Worm (Caenorhabditis elegans) whole organism, L1 larva: Measurements from ENCODE around the gene fbf-1.

Experiments
- C04F5.9 ChIP-seq: sonication (generic microtip); optimal IDR thresholded peaks from 2 replicates; lab custom pipeline; 2016; ENCODE audit warnings: missing genetic modification characterization, missing compliant biosample characterization
- C16A3.4 ChIP-seq: fragments of 150-350 bp; optimal IDR thresholded peaks from 2 replicates; lab custom pipeline; 2014; ENCODE audit warnings: missing biosample characterization, missing genetic modification characterization
- C34B4.2 ChIP-seq: sonication (generic microtip); optimal IDR thresholded peaks from 2 replicates; lab custom pipeline; 2017; ENCODE audit warnings: mild to moderate bottlenecking, missing genetic modification characterization, missing compliant biosample characterization
- Y116A8C.19 ChIP-seq: sonication (generic microtip); optimal IDR thresholded peaks from 2 replicates; lab custom pipeline; 2016; ENCODE audit warnings: missing compliant biosample characterization, missing genetic modification characterization, borderline replicate concordance
- aha-1 ChIP-seq: fragments of 150-350 bp; optimal IDR thresholded peaks from 2 replicates; lab custom pipeline; 2014; ENCODE audit warnings: missing biosample characterization, missing genetic modification characterization
- ceh-82 ChIP-seq, 3 experiments: fragments of 150-350 bp in 1 of 3; sonication (generic microtip) in 2 of 3; optimal IDR thresholded peaks; 2 replicates each; lab custom pipeline; 2014 to 2017; ENCODE audit warnings: missing biosample characterization in 3 of 3, missing genetic modification characterization in 3 of 3
- ceh-90 ChIP-seq: sonication (generic microtip); optimal IDR thresholded peaks from 2 replicates; lab custom pipeline; 2016; ENCODE audit warnings: missing genetic modification characterization, missing compliant biosample characterization
- dpl-1 ChIP-seq, 3 experiments: fragments of 150-350 bp in 2 of 3; sonication (generic microtip) in 1 of 3; optimal IDR thresholded peaks; 2 replicates each; lab custom pipeline; 2014 to 2017; ENCODE audit warnings: missing biosample characterization in 3 of 3, missing genetic modification characterization in 3 of 3, missing genetic modification reagents in 3 of 3
- dsc-1 ChIP-seq: sonication (generic microtip); optimal IDR thresholded peaks from 2 replicates; lab custom pipeline; 2016; ENCODE audit warnings: mild to moderate bottlenecking, missing genetic modification characterization, missing compliant biosample characterization
- efl-3 ChIP-seq: fragments of 200-800 bp; sonication (Bioruptor generic); optimal IDR thresholded peaks from 2 replicates; lab custom pipeline; 2018; ENCODE audit warnings: mild to moderate bottlenecking, missing genetic modification characterization, missing compliant biosample characterization
- egl-13 ChIP-seq: sonication (generic microtip); optimal IDR thresholded peaks from 2 replicates; lab custom pipeline; 2016; ENCODE audit warnings: missing genotype, missing genetic modification reagents, missing genetic modification characterization, missing compliant biosample characterization
- elt-2 ChIP-seq: sonication (generic microtip); optimal IDR thresholded peaks from 2 replicates; lab custom pipeline; 2016; ENCODE audit warnings: missing genetic modification characterization, mild to moderate bottlenecking, inconsistent platforms, missing compliant biosample characterization, missing genetic modification reagents
- elt-3 ChIP-seq, 6 experiments: fragments of 150-350 bp in 1 of 6; sonication (generic microtip); optimal IDR thresholded peaks; 2 replicates each; lab custom pipeline; 2017 to 2018; ENCODE audit warnings: missing biosample characterization in 6 of 6, missing genetic modification characterization in 6 of 6, inconsistent platforms in 1 of 6
- ets-5 ChIP-seq: fragments of 200-800 bp; sonication (Bioruptor generic); IDR thresholded peaks from 2 replicates; pipeline ENCODE4 v1.3.6; 2022; ENCODE audit warnings: missing genetic modification characterization, missing compliant biosample characterization
- fkh-10 ChIP-seq: sonication (generic microtip); optimal IDR thresholded peaks from 2 replicates; lab custom pipeline; 2017; ENCODE audit warnings: missing biosample characterization, missing genetic modification reagents, missing genetic modification characterization
- fkh-4 ChIP-seq: sonication (generic microtip); optimal IDR thresholded peaks from 2 replicates; lab custom pipeline; 2016; ENCODE audit warnings: missing compliant biosample characterization, missing genetic modification characterization, borderline replicate concordance
- fkh-8 ChIP-seq: sonication (generic microtip); optimal IDR thresholded peaks from 2 replicates; lab custom pipeline; 2016; ENCODE audit warnings: mild to moderate bottlenecking, missing genetic modification characterization, missing compliant biosample characterization
- fos-1 ChIP-seq: fragments of 150-350 bp; optimal IDR thresholded peaks from 2 replicates; lab custom pipeline; 2014; ENCODE audit warnings: missing biosample characterization, missing genetic modification characterization
- grh-1 ChIP-seq: fragments of 200-800 bp; sonication (Bioruptor generic); IDR thresholded peaks from 2 replicates; pipeline ENCODE4 v1.3.6; 2022; ENCODE audit warnings: missing genetic modification reagents, missing genetic modification characterization, missing compliant biosample characterization
- hlh-17 ChIP-seq: fragments of 200-800 bp; sonication (Bioruptor generic); optimal IDR thresholded peaks from 2 replicates; lab custom pipeline; 2018; ENCODE audit warnings: missing genetic modification characterization, mild to moderate bottlenecking, missing compliant biosample characterization, moderate library complexity, borderline replicate concordance
- hpl-2 ChIP-seq: fragments of 150-350 bp; optimal IDR thresholded peaks from 2 replicates; lab custom pipeline; 2014; ENCODE audit warnings: missing biosample characterization, missing genetic modification reagents, missing genetic modification characterization
- isw-1 ChIP-seq: fragments of 200-800 bp; sonication (Bioruptor generic); IDR thresholded peaks from 2 replicates; pipeline ENCODE4 v1.3.6; 2022; ENCODE audit warnings: missing genetic modification characterization, missing compliant biosample characterization
- jun-1 ChIP-seq: fragments of 150-350 bp; optimal IDR thresholded peaks from 2 replicates; lab custom pipeline; 2014; ENCODE audit warnings: missing biosample characterization, missing genetic modification reagents, missing genetic modification characterization
- lin-15B ChIP-seq: fragments of 150-350 bp; sonication (generic microtip); optimal IDR thresholded peaks from 3 replicates; lab custom pipeline; 2014; ENCODE audit warnings: missing biosample characterization, missing genetic modification characterization
- lin-35 ChIP-seq, 2 experiments: fragments of 150-350 bp; optimal IDR thresholded peaks; 2 replicates each; lab custom pipeline; 2014; ENCODE audit warnings: missing biosample characterization in 2 of 2, missing genetic modification characterization in 2 of 2, missing genetic modification reagents in 2 of 2
- lin-39 ChIP-seq: fragments of 150-350 bp; optimal IDR thresholded peaks from 2 replicates; lab custom pipeline; 2014; ENCODE audit warnings: missing biosample characterization, missing genetic modification reagents, missing genetic modification characterization
- lsy-2 ChIP-seq, 2 experiments: fragments of 150-350 bp; optimal IDR thresholded peaks; 2 replicates each; lab custom pipeline; 2014; ENCODE audit warnings: missing biosample characterization in 2 of 2, missing genetic modification characterization in 2 of 2
- mdl-1 ChIP-seq, 2 experiments: fragments of 150-350 bp; optimal IDR thresholded peaks; 2 replicates each; lab custom pipeline; 2014 to 2017; ENCODE audit warnings: missing biosample characterization in 2 of 2, missing genetic modification characterization in 2 of 2, inconsistent platforms in 1 of 2
- mef-2 ChIP-seq: fragments of 150-350 bp; optimal IDR thresholded peaks from 2 replicates; lab custom pipeline; 2014; ENCODE audit warnings: missing biosample characterization, missing genetic modification characterization
- mep-1 ChIP-seq: fragments of 150-350 bp; optimal IDR thresholded peaks from 2 replicates; lab custom pipeline; 2014; ENCODE audit warnings: missing biosample characterization, missing genetic modification characterization
- nhr-11 ChIP-seq: fragments of 150-350 bp; optimal IDR thresholded peaks from 2 replicates; lab custom pipeline; 2014; ENCODE audit warnings: missing biosample characterization, missing genetic modification characterization
- nhr-20 ChIP-seq: sonication (generic microtip); optimal IDR thresholded peaks from 2 replicates; lab custom pipeline; 2016; ENCODE audit warnings: mild to moderate bottlenecking, missing genetic modification characterization, missing compliant biosample characterization
- nhr-237 ChIP-seq: fragments of 150-350 bp; optimal IDR thresholded peaks from 2 replicates; lab custom pipeline; 2014; ENCODE audit warnings: missing biosample characterization, missing genetic modification characterization
- nhr-47 ChIP-seq: sonication (generic microtip); optimal IDR thresholded peaks from 2 replicates; lab custom pipeline; 2016; ENCODE audit warnings: mild to moderate bottlenecking, missing genetic modification characterization, moderate library complexity, missing compliant biosample characterization
- nhr-71 ChIP-seq: sonication (generic microtip); optimal IDR thresholded peaks from 2 replicates; lab custom pipeline; 2016; ENCODE audit warnings: mild to moderate bottlenecking, missing genetic modification characterization, moderate library complexity, missing compliant biosample characterization
- nhr-76 ChIP-seq: sonication (generic microtip); optimal IDR thresholded peaks from 2 replicates; lab custom pipeline; 2017; ENCODE audit warnings: missing biosample characterization, missing genetic modification characterization
- nhr-77 ChIP-seq: fragments of 150-350 bp; optimal IDR thresholded peaks from 2 replicates; lab custom pipeline; 2014; ENCODE audit warnings: missing biosample characterization, missing genetic modification characterization
- nhr-84 ChIP-seq: sonication (generic microtip); optimal IDR thresholded peaks from 2 replicates; lab custom pipeline; 2017; ENCODE audit warnings: missing biosample characterization, missing genetic modification characterization
- pag-3 ChIP-seq: sonication (generic microtip); optimal IDR thresholded peaks from 2 replicates; lab custom pipeline; 2017; ENCODE audit warnings: missing genetic modification characterization, mild to moderate bottlenecking, missing compliant biosample characterization, antibody characterized with exemption, borderline replicate concordance; ENCODE audit not compliant: insufficient read depth
- pqm-1 ChIP-seq: sonication (generic microtip); optimal IDR thresholded peaks from 3 replicates; lab custom pipeline; 2017; ENCODE audit warnings: missing biosample characterization, missing genetic modification characterization
- rnt-1 ChIP-seq: sonication (generic microtip); optimal IDR thresholded peaks from 2 replicates; lab custom pipeline; 2016; ENCODE audit warnings: mild to moderate bottlenecking, missing genetic modification characterization, moderate library complexity, missing compliant biosample characterization
- skn-1 ChIP-seq: fragments of 150-350 bp; optimal IDR thresholded peaks from 2 replicates; lab custom pipeline; 2014; ENCODE audit warnings: missing biosample characterization, missing genetic modification characterization
- snpc-4 ChIP-seq: fragments of 150-350 bp; optimal IDR thresholded peaks from 2 replicates; lab custom pipeline; 2014; ENCODE audit warnings: missing biosample characterization, missing genetic modification characterization
- sox-4 ChIP-seq: sonication (generic microtip); optimal IDR thresholded peaks from 2 replicates; lab custom pipeline; 2016; ENCODE audit warnings: missing genetic modification characterization, missing compliant biosample characterization
- tbx-2 ChIP-seq: sonication (generic microtip); optimal IDR thresholded peaks from 2 replicates; lab custom pipeline; 2016; ENCODE audit warnings: missing genetic modification characterization, missing compliant biosample characterization
- tlp-1 ChIP-seq: fragments of 150-350 bp; optimal IDR thresholded peaks from 2 replicates; lab custom pipeline; 2014; ENCODE audit warnings: missing biosample characterization, missing genetic modification characterization
- unc-130 ChIP-seq: fragments of 150-350 bp; optimal IDR thresholded peaks from 2 replicates; lab custom pipeline; 2017; ENCODE audit warnings: missing biosample characterization, missing genetic modification characterization, inconsistent platforms
- unc-86 ChIP-seq: sonication (generic microtip); optimal IDR thresholded peaks from 2 replicates; lab custom pipeline; 2016; ENCODE audit warnings: missing genetic modification characterization, missing compliant biosample characterization
- unc-98 ChIP-seq: fragments of 200-800 bp; sonication (Bioruptor generic); IDR thresholded peaks from 2 replicates; pipeline ENCODE4 v1.3.6; 2022; ENCODE audit warnings: missing genetic modification characterization, missing compliant biosample characterization
- vab-15 ChIP-seq: sonication (generic microtip); optimal IDR thresholded peaks from 2 replicates; lab custom pipeline; 2017; ENCODE audit warnings: missing genotype, mild to moderate bottlenecking, missing genetic modification characterization, missing compliant biosample characterization
- zag-1 ChIP-seq: fragments of 150-350 bp; optimal IDR thresholded peaks from 2 replicates; lab custom pipeline; 2014; ENCODE audit warnings: missing biosample characterization, missing genetic modification characterization
- zip-4 ChIP-seq: fragments of 200-800 bp; sonication (Bioruptor generic); optimal IDR thresholded peaks from 2 replicates; lab custom pipeline; 2018; ENCODE audit warnings: mild to moderate bottlenecking, missing genetic modification characterization, moderate library complexity, missing compliant biosample characterization
- ztf-4 ChIP-seq: fragments of 150-350 bp; optimal IDR thresholded peaks from 2 replicates; lab custom pipeline; 2014; ENCODE audit warnings: missing biosample characterization, missing genetic modification characterization

Gene fbf-1

ce11 chrII:6061495-6061894 is 19.1 kb downstream of the fbf-1 start:
- TF ChIP-seq ets-5 (GFP tag; lab: Robert Waterston, UW) (no peak), Y116A8C.19 (peak; percentile 95), dpl-1 (GFP tag; optimal IDR thresholded peaks at IDR 0.05; lab: Kevin White, UChicago) (peak; percentile 95 to 98 (median 97)), rnt-1 (tag; lab: Kevin White, UChicago) (peak; percentile 99), nhr-76 (tag; lab: Kevin White, UChicago) (no peak), zip-4 (peak; percentile 57), efl-3 (GFP tag; lab: Kevin White, UChicago) (peak; percentile 73), fkh-4 (peak; percentile 97), skn-1 (peak; percentile 71), egl-13 (tag; lab: Kevin White, UChicago) (peak; percentile 97), mep-1 (peak; percentile 86), isw-1 (GFP tag; lab: Robert Waterston, UW) (peak; percentile 74), unc-86 (tag; lab: Kevin White, UChicago) (peak; percentile 79), ceh-90 (peak; percentile 97), ztf-4 (tag; lab: Kevin White, UChicago) (peak; percentile 76), grh-1 (peak; percentile 81), nhr-84 (tag; lab: Kevin White, UChicago) (no peak), pag-3 (tag; lab: Kevin White, UChicago) (no peak), aha-1 (tag; lab: Kevin White, UChicago) (no peak), fkh-10 (no peak), sox-4 (tag; lab: Kevin White, UChicago) (peak; percentile 96), snpc-4 (tag; lab: Kevin White, UChicago) (peak; percentile 62), zag-1 (no peak), nhr-237 (tag; lab: Kevin White, UChicago) (no peak), fkh-8 (tag; lab: Kevin White, UChicago) (peak; percentile 73), hpl-2 (no peak), lin-39 (tag; lab: Kevin White, UChicago) (peak; percentile 85), lin-35 (GFP tag; optimal IDR thresholded peaks at IDR 0.05; lab: Kevin White, UChicago) (peak; percentile 98), nhr-71 (peak; percentile 95), lsy-2 (tag; optimal IDR thresholded peaks at IDR 0.05; lab: Kevin White, UChicago) (peak; percentile 84 to 91), tlp-1 (tag; lab: Kevin White, UChicago) (no peak), fos-1 (tag; lab: Kevin White, UChicago) (peak; percentile 1), unc-130 (tag; lab: Kevin White, UChicago) (peak; percentile 87), hlh-17 (GFP tag; lab: Kevin White, UChicago) (peak; percentile 53), tbx-2 (tag; lab: Kevin White, UChicago) (peak; percentile 93), ceh-82 (tag; optimal IDR thresholded peaks at IDR 0.05; lab: Kevin White, UChicago) (peak; percentile 61 to 76 (median 71)), mdl-1 (tag; optimal IDR thresholded peaks at IDR 0.05; lab: Kevin White, UChicago) (peak in 1 of 2 experiments; percentile 62), unc-98 (GFP tag; lab: Robert Waterston, UW) (peak; percentile 74), dsc-1 (peak; percentile 97), nhr-77 (tag; lab: Kevin White, UChicago) (no peak), C04F5.9 (tag; lab: Kevin White, UChicago) (peak; percentile 94), pqm-1 (tag; lab: Kevin White, UChicago) (no peak), mef-2 (tag; lab: Kevin White, UChicago) (no peak), jun-1 (tag; lab: Kevin White, UChicago) (peak; percentile 58), C16A3.4 (tag; lab: Kevin White, UChicago) (peak; percentile 58), lin-15B (tag; lab: Kevin White, UChicago) (peak; percentile 63), nhr-20 (peak; percentile 94), nhr-47 (tag; lab: Kevin White, UChicago) (peak; percentile 94), nhr-11 (tag; lab: Kevin White, UChicago) (peak; percentile 49), elt-2 (tag; lab: Kevin White, UChicago) (peak; percentile 82), C34B4.2 (tag; lab: Kevin White, UChicago) (peak; percentile 13), elt-3 (tag; optimal IDR thresholded peaks at IDR 0.05; lab: Kevin White, UChicago) (peak in 2 of 6 experiments; percentile 75 to 80), vab-15 (tag; lab: Kevin White, UChicago) (peak; percentile 44)
